Fruit fly (Drosophila melanogaster) whole organism, prepupa: ENCODE data around the gene CG43181.

ENCODE experiments used
- Blimp-1 ChIP-seq: fragments of 200-800 bp; sonication (Bioruptor generic); optimal IDR thresholded peaks from 3 replicates; lab custom pipeline; 2017; ENCODE audit warnings: missing biosample characterization, missing genetic modification characterization, mild to moderate bottlenecking, moderate library complexity, missing genetic modification reagents
- CG10631 ChIP-seq: fragments of 200-800 bp; sonication (Bioruptor generic); optimal IDR thresholded peaks from 2 replicates; lab custom pipeline; 2016; ENCODE audit warnings: missing biosample characterization, missing genetic modification characterization
- CG10669 ChIP-seq: fragments of 200-800 bp; sonication (Bioruptor generic); optimal IDR thresholded peaks from 3 replicates; lab custom pipeline; 2018; ENCODE audit warnings: missing biosample characterization, mild to moderate bottlenecking, missing genetic modification characterization, moderate library complexity
- CG11294 ChIP-seq: fragments of 200-800 bp; sonication (Bioruptor generic); IDR thresholded peaks from 2 replicates; pipeline ENCODE4 v1.3.6; 2022; ENCODE audit warnings: missing biosample characterization, missing genetic modification characterization
- CG11762 ChIP-seq: fragments of 200-800 bp; sonication (Bioruptor generic); optimal IDR thresholded peaks from 3 replicates; lab custom pipeline; 2016; ENCODE audit warnings: missing biosample characterization, missing genetic modification characterization; ENCODE audit not compliant: insufficient read depth
- CG11902 ChIP-seq: fragments of 200-800 bp; sonication (Bioruptor generic); optimal IDR thresholded peaks from 3 replicates; lab custom pipeline; 2016; ENCODE audit warnings: missing biosample characterization, missing genetic modification characterization
- CG1621 ChIP-seq: fragments of 200-800 bp; sonication (Bioruptor generic); optimal IDR thresholded peaks from 3 replicates; lab custom pipeline; 2018; ENCODE audit warnings: missing biosample characterization, mild to moderate bottlenecking, missing genetic modification characterization
- CG16779 ChIP-seq: fragments of 200-800 bp; sonication (Bioruptor generic); optimal IDR thresholded peaks from 3 replicates; lab custom pipeline; 2017; ENCODE audit warnings: missing biosample characterization, mild to moderate bottlenecking, missing genetic modification characterization
- CG3032 ChIP-seq: fragments of 200-800 bp; optimal IDR thresholded peaks from 2 replicates; lab custom pipeline; 2019; ENCODE audit warnings: missing biosample characterization, mild to moderate bottlenecking, missing genetic modification characterization, moderate library complexity
- CG31627 ChIP-seq: fragments of 200-800 bp; sonication (Bioruptor generic); optimal IDR thresholded peaks from 3 replicates; lab custom pipeline; 2016; ENCODE audit warnings: missing biosample characterization, missing genetic modification characterization
- CG32006 ChIP-seq: fragments of 200-800 bp; sonication (Bioruptor generic); optimal IDR thresholded peaks from 3 replicates; lab custom pipeline; 2017; ENCODE audit warnings: missing biosample characterization, mild to moderate bottlenecking, missing genetic modification characterization
- CG34406 ChIP-seq: fragments of 200-800 bp; sonication (Bioruptor generic); optimal IDR thresholded peaks from 3 replicates; lab custom pipeline; 2016; ENCODE audit warnings: missing biosample characterization, missing genetic modification characterization
- CG3919 ChIP-seq: fragments of 200-800 bp; sonication (Bioruptor generic); optimal IDR thresholded peaks from 3 replicates; lab custom pipeline; 2016; ENCODE audit warnings: missing biosample characterization, missing genetic modification characterization
- CG4318 ChIP-seq: fragments of 200-800 bp; sonication (Bioruptor generic); optimal IDR thresholded peaks from 3 replicates; lab custom pipeline; 2017; ENCODE audit warnings: missing biosample characterization, mild to moderate bottlenecking, missing genetic modification characterization
- CG6163 ChIP-seq: fragments of 200-800 bp; sonication (Bioruptor generic); IDR thresholded peaks from 3 replicates; pipeline ENCODE4 v1.3.6; 2022; ENCODE audit warnings: missing biosample characterization, missing genetic modification characterization
- CG6276 ChIP-seq: fragments of 200-800 bp; sonication (Bioruptor generic); optimal IDR thresholded peaks from 2 replicates; lab custom pipeline; 2017; ENCODE audit warnings: missing biosample characterization, mild to moderate bottlenecking, missing genetic modification characterization
- CG6792 ChIP-seq: fragments of 200-800 bp; sonication (Bioruptor generic); optimal IDR thresholded peaks from 3 replicates; lab custom pipeline; 2016; ENCODE audit warnings: missing biosample characterization, missing genetic modification characterization
- CG6808 ChIP-seq: fragments of 200-800 bp; sonication (Bioruptor generic); optimal IDR thresholded peaks from 3 replicates; lab custom pipeline; 2017; ENCODE audit warnings: missing biosample characterization, missing genetic modification characterization, mild to moderate bottlenecking, moderate library complexity, missing genetic modification reagents
- CG6854 ChIP-seq: fragments of 200-800 bp; sonication (Bioruptor generic); optimal IDR thresholded peaks from 2 replicates; lab custom pipeline; 2017; ENCODE audit warnings: missing biosample characterization, mild to moderate bottlenecking, missing genetic modification characterization
- CG7368 ChIP-seq: fragments of 200-800 bp; sonication (Bioruptor generic); optimal IDR thresholded peaks from 3 replicates; lab custom pipeline; 2016; ENCODE audit warnings: missing biosample characterization, missing genetic modification characterization
- CG8119 ChIP-seq: fragments of 200-800 bp; sonication (Bioruptor generic); IDR thresholded peaks from 3 replicates; pipeline ENCODE4 v1.3.6; 2022; ENCODE audit warnings: missing biosample characterization, missing genetic modification characterization
- CG8319 ChIP-seq: fragments of 200-800 bp; sonication (Bioruptor generic); optimal IDR thresholded peaks from 3 replicates; lab custom pipeline; 2016; ENCODE audit warnings: missing biosample characterization, missing genetic modification characterization
- CG8632 ChIP-seq: fragments of 200-800 bp; sonication (Bioruptor generic); optimal IDR thresholded peaks from 3 replicates; lab custom pipeline; 2016; ENCODE audit warnings: missing biosample characterization, missing genetic modification characterization
- CG9139 ChIP-seq: fragments of 200-800 bp; sonication (Bioruptor generic); optimal IDR thresholded peaks from 3 replicates; lab custom pipeline; 2017; ENCODE audit warnings: missing biosample characterization, mild to moderate bottlenecking, missing genetic modification characterization
- Eip75B ChIP-seq: fragments of 200-800 bp; sonication (Bioruptor generic); optimal IDR thresholded peaks from 3 replicates; lab custom pipeline; 2016; ENCODE audit warnings: missing biosample characterization, missing genetic modification characterization
- Eip78C ChIP-seq: fragments of 200-800 bp; sonication (Bioruptor generic); peaks from one replicate; lab custom pipeline; 2016; ENCODE audit warnings: missing biosample characterization, missing genetic modification characterization
- Eip93F ChIP-seq: fragments of 200-800 bp; sonication (Bioruptor generic); optimal IDR thresholded peaks from 2 replicates; lab custom pipeline; 2016; ENCODE audit warnings: missing biosample characterization, mild to moderate bottlenecking, missing genetic modification characterization
- Ets96B ChIP-seq: fragments of 200-800 bp; optimal IDR thresholded peaks from 2 replicates; lab custom pipeline; 2019; ENCODE audit warnings: missing biosample characterization, mild to moderate bottlenecking, missing genetic modification characterization, moderate library complexity
- Gug ChIP-seq: fragments of 200-800 bp; sonication (Bioruptor generic); IDR thresholded peaks from 2 replicates; pipeline ENCODE4 v1.3.6; 2022; ENCODE audit warnings: missing biosample characterization, missing genetic modification characterization
- Lpt ChIP-seq: fragments of 200-800 bp; sonication (Bioruptor generic); optimal IDR thresholded peaks from 3 replicates; lab custom pipeline; 2016; ENCODE audit warnings: missing biosample characterization, missing genetic modification characterization
- Met ChIP-seq: fragments of 200-800 bp; sonication (Bioruptor generic); optimal IDR thresholded peaks from 3 replicates; lab custom pipeline; 2016; ENCODE audit warnings: missing biosample characterization, missing genetic modification characterization
- Smox ChIP-seq: fragments of 200-800 bp; sonication (Bioruptor generic); optimal IDR thresholded peaks from 3 replicates; lab custom pipeline; 2016; ENCODE audit warnings: missing biosample characterization, missing genetic modification characterization
- Sox14 ChIP-seq: fragments of 200-800 bp; sonication (Bioruptor generic); optimal IDR thresholded peaks from 3 replicates; lab custom pipeline; 2016; ENCODE audit warnings: missing biosample characterization, missing genetic modification characterization
- achi ChIP-seq: fragments of 200-800 bp; sonication (Bioruptor generic); optimal IDR thresholded peaks from 3 replicates; lab custom pipeline; 2016; ENCODE audit warnings: missing biosample characterization, missing genetic modification characterization
- acj6 ChIP-seq: fragments of 200-800 bp; sonication (Bioruptor generic); optimal IDR thresholded peaks from 3 replicates; lab custom pipeline; 2016; ENCODE audit warnings: missing biosample characterization, missing genetic modification characterization
- cyc ChIP-seq: fragments of 200-800 bp; sonication (Bioruptor generic); optimal IDR thresholded peaks from 3 replicates; lab custom pipeline; 2016; ENCODE audit warnings: missing biosample characterization, missing genetic modification characterization
- dac ChIP-seq: fragments of 200-800 bp; sonication (Bioruptor generic); optimal IDR thresholded peaks from 2 replicates; lab custom pipeline; 2017; ENCODE audit warnings: missing biosample characterization, mild to moderate bottlenecking, missing genetic modification characterization
- dsx ChIP-seq: fragments of 200-800 bp; optimal IDR thresholded peaks from 3 replicates; lab custom pipeline; 2019; ENCODE audit warnings: missing biosample characterization, mild to moderate bottlenecking, missing genetic modification characterization, moderate library complexity; ENCODE audit not compliant: poor library complexity, severe bottlenecking
- fd59A ChIP-seq: fragments of 200-800 bp; sonication (Bioruptor generic); optimal IDR thresholded peaks from 2 replicates; lab custom pipeline; 2017; ENCODE audit warnings: missing biosample characterization, mild to moderate bottlenecking, missing genetic modification characterization, missing genetic modification reagents
- fd85E ChIP-seq: fragments of 200-800 bp; sonication (Bioruptor generic); optimal IDR thresholded peaks from 3 replicates; lab custom pipeline; 2016; ENCODE audit warnings: missing biosample characterization, missing genetic modification characterization
- lz ChIP-seq: fragments of 200-800 bp; sonication (Bioruptor generic); optimal IDR thresholded peaks from 3 replicates; lab custom pipeline; 2016; ENCODE audit warnings: missing biosample characterization, missing genetic modification characterization
- net ChIP-seq: fragments of 200-800 bp; sonication (Bioruptor generic); optimal IDR thresholded peaks from 3 replicates; lab custom pipeline; 2016; ENCODE audit warnings: missing biosample characterization, missing genetic modification characterization
- pdm3 ChIP-seq: fragments of 200-800 bp; sonication (Bioruptor generic); optimal IDR thresholded peaks from 3 replicates; lab custom pipeline; 2016; ENCODE audit warnings: missing biosample characterization, missing genetic modification characterization
- spab ChIP-seq: fragments of 200-800 bp; sonication (Bioruptor generic); optimal IDR thresholded peaks from 2 replicates; lab custom pipeline; 2017; ENCODE audit warnings: missing biosample characterization, mild to moderate bottlenecking, missing genetic modification characterization, missing genetic modification reagents
- ss ChIP-seq, 2 experiments: fragments of 200-800 bp; sonication (Bioruptor generic); optimal IDR thresholded peaks; 2 replicates in 1 of 2; 3 replicates in 1 of 2; lab custom pipeline; 2017 to 2018; ENCODE audit warnings: mild to moderate bottlenecking in 2 of 2, missing biosample characterization in 2 of 2, missing genetic modification characterization in 2 of 2, moderate library complexity in 1 of 2
- vri ChIP-seq: fragments of 200-800 bp; sonication (Bioruptor generic); optimal IDR thresholded peaks from 3 replicates; lab custom pipeline; 2016; ENCODE audit warnings: missing biosample characterization, mild to moderate bottlenecking, missing genetic modification characterization

Gene CG43181

DNA sequence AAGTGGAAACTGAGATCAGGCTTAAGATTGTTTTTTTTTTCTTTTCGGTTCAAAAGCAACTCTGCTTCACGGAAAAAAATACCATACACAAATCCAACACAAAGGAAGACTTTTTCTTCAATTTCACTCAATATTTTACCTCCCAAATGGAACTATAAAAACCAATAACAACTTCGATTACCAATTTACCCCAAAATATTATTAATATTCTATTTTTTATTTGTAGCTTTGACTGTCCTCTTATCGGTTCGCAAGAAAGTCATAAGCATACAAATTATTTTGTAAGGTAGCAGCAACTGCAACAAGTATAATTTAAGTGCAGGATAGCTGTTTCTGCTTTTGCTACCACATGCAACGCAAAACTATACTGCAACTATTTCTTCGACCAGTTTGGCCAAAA lies 16.4 kb upstream of the CG43181 start (continued):
- TF ChIP-seq Ets96B (tag; lab: Kevin White, UChicago) (no peak), fd59A (no peak), Eip78C (GFP tag; lab: Kevin White, UChicago) (peak; percentile 47), CG31627 (GFP tag; lab: Kevin White, UChicago) (no peak), acj6 (GFP tag; lab: Kevin White, UChicago) (no peak), vri (GFP tag; lab: Kevin White, UChicago) (no peak), Eip93F (GFP tag; lab: Kevin White, UChicago) (no peak), dac (GFP tag; lab: Kevin White, UChicago) (no peak), CG3919 (GFP tag; lab: Kevin White, UChicago) (no peak), CG32006 (GFP tag; lab: Kevin White, UChicago) (peak; percentile 71), CG6808 (no peak), CG6276 (GFP tag; lab: Kevin White, UChicago) (peak; percentile 33), Sox14 (no peak), lz (GFP tag; lab: Kevin White, UChicago) (no peak), CG8119 (GFP tag; lab: Robert Waterston, UW) (peak; percentile 56; the same call in 2 of the 3 replicates), Blimp-1 (no peak), achi (GFP tag; lab: Kevin White, UChicago) (no peak)
- TF ChIP-seq, all 60 proteins: peak for 8

DNA sequence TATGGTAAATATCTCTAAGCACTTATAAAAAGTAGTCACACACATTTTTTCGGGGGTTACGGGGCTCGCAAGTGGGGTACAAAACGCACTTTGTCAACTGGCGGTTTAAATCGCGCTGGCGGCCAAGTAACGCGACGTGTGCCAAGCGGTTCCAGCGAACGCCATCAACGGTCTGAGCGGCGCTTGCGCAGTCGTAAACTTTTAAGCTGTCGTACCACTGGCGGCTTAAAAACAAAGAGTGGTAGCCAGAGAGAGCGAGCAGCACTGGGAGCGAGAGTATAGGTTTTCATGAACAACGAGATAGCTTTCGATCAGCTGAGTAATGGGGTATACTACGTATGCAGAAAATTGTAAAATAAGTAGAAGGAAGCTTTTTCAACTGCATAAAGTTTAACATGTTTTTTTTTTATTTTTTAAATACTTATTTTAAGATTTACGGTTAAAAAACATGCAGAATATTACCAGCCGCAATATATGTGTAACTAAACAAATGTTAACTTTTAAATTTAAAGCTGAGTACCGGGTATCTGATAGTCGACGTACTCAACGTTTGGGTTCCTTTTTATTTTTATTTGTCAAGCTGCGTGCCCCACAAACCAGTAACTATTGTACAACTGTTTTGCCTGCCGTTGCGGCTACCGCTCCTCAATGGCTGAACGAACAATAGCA lies 15.6 kb upstream of the CG43181 start:
- TF ChIP-seq fd59A (peak; percentile 24), CG6792 (GFP tag; lab: Kevin White, UChicago) (peak; percentile 44), CG8632 (GFP tag; lab: Kevin White, UChicago) (peak; percentile 50), CG32006 (GFP tag; lab: Kevin White, UChicago) (peak; percentile 74), Eip78C (GFP tag; lab: Kevin White, UChicago) (peak; percentile 84), CG31627 (GFP tag; lab: Kevin White, UChicago) (no peak), CG34406 (peak; percentile 44), CG4318 (GFP tag; lab: Kevin White, UChicago) (peak; percentile 42), Eip93F (GFP tag; lab: Kevin White, UChicago) (no peak), CG10669 (peak; percentile 52), Ets96B (tag; lab: Kevin White, UChicago) (peak; percentile 50), CG11762 (GFP tag; lab: Kevin White, UChicago) (no peak), Sox14 (no peak), CG3032 (peak; percentile 41), CG6854 (GFP tag; lab: Kevin White, UChicago) (no peak), CG8119 (GFP tag; lab: Robert Waterston, UW) (peak; percentile 80), lz (GFP tag; lab: Kevin White, UChicago) (peak; percentile 4), net (GFP tag; lab: Kevin White, UChicago) (peak; percentile 58), CG10631 (GFP tag; lab: Kevin White, UChicago) (peak; percentile 47), Blimp-1 (no peak), CG8319 (GFP tag; lab: Kevin White, UChicago) (peak; percentile 22), acj6 (GFP tag; lab: Kevin White, UChicago) (peak; percentile 54), achi (GFP tag; lab: Kevin White, UChicago) (peak; percentile 62), Met (GFP tag; lab: Kevin White, UChicago) (no peak), CG11902 (GFP tag; lab: Kevin White, UChicago) (no peak), Eip75B (GFP tag; lab: Kevin White, UChicago) (peak; percentile 29), Gug (GFP tag; lab: Robert Waterston, UW) (no peak), CG6163 (peak; percentile 23; the same call in 1 of the 3 replicates), CG6808 (peak; percentile 49), pdm3 (peak; percentile 57), CG7368 (GFP tag; lab: Kevin White, UChicago) (peak; percentile 37), spab (GFP tag; lab: Kevin White, UChicago) (peak; percentile 42), CG6276 (GFP tag; lab: Kevin White, UChicago) (peak; percentile 68), dsx (GFP tag; lab: Kevin White, UChicago) (peak; percentile 34), CG11294 (no peak), Smox (peak; percentile 2), Lpt (GFP tag; lab: Kevin White, UChicago) (peak; percentile 64), fd85E (GFP tag; lab: Kevin White, UChicago) (no peak), CG1621 (tag; lab: Kevin White, UChicago) (peak; percentile 10), ss (GFP tag; optimal IDR thresholded peaks at IDR 0.05; lab: Kevin White, UChicago) (peak; percentile 48 to 70), cyc (GFP tag; lab: Kevin White, UChicago) (no peak), CG16779 (tag; lab: Kevin White, UChicago) (no peak), CG9139 (peak; percentile 1), CG3919 (GFP tag; lab: Kevin White, UChicago) (peak; percentile 56)
